Worm (Caenorhabditis elegans) whole organism, L4 larva: ENCODE data around the gene B0563.1.
"Not testable (repeated sequence)": the region's sequence is repeated elsewhere in the genome, so short reads cannot be mapped to it uniquely, and the experiment has no call there.

Source experiments
- aly-2 ChIP-seq: sonication (generic microtip); optimal IDR thresholded peaks from 2 replicates; lab custom pipeline; 2018; ENCODE audit warnings: missing biosample characterization, missing genetic modification characterization
- ceh-28 ChIP-seq: fragments of 150-350 bp; optimal IDR thresholded peaks from 2 replicates; lab custom pipeline; 2014; ENCODE audit warnings: missing biosample characterization, missing genetic modification reagents, missing genetic modification characterization
- dve-1 ChIP-seq: sonication (generic microtip); optimal IDR thresholded peaks from 2 replicates; lab custom pipeline; 2017; ENCODE audit warnings: antibody characterized with exemption, mild to moderate bottlenecking, missing genetic modification characterization, missing compliant biosample characterization; ENCODE audit not compliant: insufficient read depth
- lsy-2 ChIP-seq, 2 experiments: fragments of 150-350 bp in 1 of 2; sonication (generic microtip) in 1 of 2; optimal IDR thresholded peaks; 2 replicates each; lab custom pipeline; 2014 to 2017; ENCODE audit warnings: missing biosample characterization in 2 of 2, missing genetic modification characterization in 2 of 2
- nhr-41 ChIP-seq: fragments of 200-800 bp; sonication (Bioruptor generic); IDR thresholded peaks from 2 replicates; pipeline ENCODE4 v1.3.6; 2022; ENCODE audit warnings: missing genetic modification reagents, missing genetic modification characterization, missing compliant biosample characterization

- TF ChIP-seq nhr-41 (GFP tag; lab: Robert Waterston, UW); ceh-28 (tag; lab: Kevin White, UChicago); lsy-2 (tag; optimal IDR thresholded peaks at IDR 0.05; lab: Kevin White, UChicago); aly-2; dve-1 (tag; lab: Kevin White, UChicago): not testable (repeated sequence)
These were observed 32.1 kb downstream of the B0563.1 start, which contains the start of gene crb-3 for ce11 chrX:9203468-9203867.
